Worm (Caenorhabditis elegans): Measurements from ENCODE around the gene spc-1.

The spc-1 gene

ce11 chrX:3089894-3090414 lies 36.9 kb downstream of the spc-1 start (continued):
- peak; percentile 21 for TF ChIP-seq ztf-4 (tag; optimal IDR thresholded peaks at IDR 0.05)
- TF ChIP-seq nhr-10 (tag; optimal IDR thresholded peaks at IDR 0.05), result no peak
- TF ChIP-seq nhr-77 (tag; optimal IDR thresholded peaks at IDR 0.05), result no peak
- TF ChIP-seq snpc-4 (tag; optimal IDR thresholded peaks at IDR 0.05), result no peak
- peak; percentile 34 for TF ChIP-seq nhr-25 (tag; optimal IDR thresholded peaks at IDR 0.05)
- TF ChIP-seq lin-11 (tag; optimal IDR thresholded peaks at IDR 0.05), result peak; percentile 22
- no peak for TF ChIP-seq ZK546.5 (tag; optimal IDR thresholded peaks at IDR 0.05)
- TF ChIP-seq nhr-12 (tag; optimal IDR thresholded peaks at IDR 0.05), result no peak
- TF ChIP-seq blmp-1 (tag; optimal IDR thresholded peaks at IDR 0.05; ENCODE audit: insufficient read depth), result peak; percentile 63
- peak; percentile 72 for TF ChIP-seq C34F6.9 (tag; optimal IDR thresholded peaks at IDR 0.05)
- no peak for TF ChIP-seq unc-55 (GFP tag; optimal IDR thresholded peaks at IDR 0.05)
- TF ChIP-seq ceh-82 (tag; optimal IDR thresholded peaks at IDR 0.05), result no peak
- TF ChIP-seq F13H6.1 (tag; optimal IDR thresholded peaks at IDR 0.05), result peak; percentile 59
- no peak for TF ChIP-seq Y55F3AM.14 (GFP tag; optimal IDR thresholded peaks at IDR 0.05)
- TF ChIP-seq nhr-21 (tag; optimal IDR thresholded peaks at IDR 0.05), result peak; percentile 12
- TF ChIP-seq fos-1 (tag; optimal IDR thresholded peaks at IDR 0.05), result peak; percentile 86
- no peak for TF ChIP-seq lin-39 (tag; optimal IDR thresholded peaks at IDR 0.05)

ce11 chrX:3089423-3089822 lies 37.5 kb downstream of the spc-1 start, which contains the start of gene pccb-1:
TSS of gene pccb-1 (plus strand) at chrX:3089549.
- TF ChIP-seq mdl-1 (tag; optimal IDR thresholded peaks at IDR 0.05), result no peak
- no peak for TF ChIP-seq fos-1 (tag; optimal IDR thresholded peaks at IDR 0.05)
- TF ChIP-seq zag-1 (tag; optimal IDR thresholded peaks at IDR 0.05), result no peak
- no peak for TF ChIP-seq elt-1 (tag; optimal IDR thresholded peaks at IDR 0.05)
- no peak for TF ChIP-seq nhr-21 (tag; optimal IDR thresholded peaks at IDR 0.05)
- TF ChIP-seq nhr-77 (tag; optimal IDR thresholded peaks at IDR 0.05), result no peak
- no peak for TF ChIP-seq nhr-12 (tag; optimal IDR thresholded peaks at IDR 0.05)
- no peak for TF ChIP-seq dmd-4 (tag; optimal IDR thresholded peaks at IDR 0.05)
- TF ChIP-seq nhr-25 (tag; optimal IDR thresholded peaks at IDR 0.05), result no peak
- TF ChIP-seq lsy-2 (tag; optimal IDR thresholded peaks at IDR 0.05), result no peak
- no peak for TF ChIP-seq R02D3.7 (tag; optimal IDR thresholded peaks at IDR 0.05)

- TF ChIP-seq egl-27 (tag; optimal IDR thresholded peaks at IDR 0.05), result no peak
- TF ChIP-seq unc-39 (tag; optimal IDR thresholded peaks at IDR 0.05), result no peak
- no peak for TF ChIP-seq lsy-2 (tag; optimal IDR thresholded peaks at IDR 0.05)
These were observed 39.2 kb downstream of the spc-1 start for ce11 chrX:3087647-3088046.

ce11 chrX:3087245-3087644 lies 39.6 kb downstream of the spc-1 start, which contains the start of gene F52E4.5:
TSS of gene F52E4.5 (minus strand) at chrX:3087345.
- TF ChIP-seq gmeb-1 (tag; optimal IDR thresholded peaks at IDR 0.05), result no peak
- TF ChIP-seq nhr-77 (tag; optimal IDR thresholded peaks at IDR 0.05), result no peak
- TF ChIP-seq ceh-16 (tag; optimal IDR thresholded peaks at IDR 0.05), result no peak
- no peak for TF ChIP-seq ztf-11 (tag; optimal IDR thresholded peaks at IDR 0.05)
- no peak for TF ChIP-seq mdl-1 (tag; optimal IDR thresholded peaks at IDR 0.05)
- no peak for TF ChIP-seq nhr-11 (tag; optimal IDR thresholded peaks at IDR 0.05)
- no peak for TF ChIP-seq unc-62 (GFP tag; optimal IDR thresholded peaks at IDR 0.05)
- TF ChIP-seq nhr-12 (tag; optimal IDR thresholded peaks at IDR 0.05), result no peak
- TF ChIP-seq unc-55 (GFP tag; optimal IDR thresholded peaks at IDR 0.05), result no peak
- TF ChIP-seq nhr-6 (tag; optimal IDR thresholded peaks at IDR 0.05), result no peak
- no peak for TF ChIP-seq zag-1 (tag; optimal IDR thresholded peaks at IDR 0.05)
- no peak for TF ChIP-seq blmp-1 (tag; optimal IDR thresholded peaks at IDR 0.05; ENCODE audit: insufficient read depth)
- TF ChIP-seq alr-1 (tag; optimal IDR thresholded peaks at IDR 0.05), result no peak
- no peak for TF ChIP-seq mbf-1 (tag; optimal IDR thresholded peaks at IDR 0.05)

ce11 chrX:3080825-3081224 lies 46.1 kb downstream of the spc-1 start, which contains the start of gene twk-16:
TSS of gene twk-16 (plus strand) at chrX:3081125.
- TF ChIP-seq crh-2 (tag; optimal IDR thresholded peaks at IDR 0.05) (no peak), elt-3 (tag; optimal IDR thresholded peaks at IDR 0.05) (no peak), nhr-10 (tag; optimal IDR thresholded peaks at IDR 0.05) (no peak), unc-39 (tag; optimal IDR thresholded peaks at IDR 0.05) (no peak), nhr-237 (tag; optimal IDR thresholded peaks at IDR 0.05) (no peak), gmeb-1 (tag; optimal IDR thresholded peaks at IDR 0.05) (no peak), mbf-1 (tag; optimal IDR thresholded peaks at IDR 0.05) (no peak), lin-11 (tag; optimal IDR thresholded peaks at IDR 0.05) (no peak), aly-2 (tag; optimal IDR thresholded peaks at IDR 0.05) (no peak), unc-62 (GFP tag; optimal IDR thresholded peaks at IDR 0.05) (no peak), lsy-2 (tag; optimal IDR thresholded peaks at IDR 0.05) (no peak), F13H6.1 (tag; optimal IDR thresholded peaks at IDR 0.05) (no peak), C34F6.9 (tag; optimal IDR thresholded peaks at IDR 0.05) (no peak), ceh-16 (tag; optimal IDR thresholded peaks at IDR 0.05) (no peak), mdl-1 (tag; optimal IDR thresholded peaks at IDR 0.05) (no peak), unc-55 (GFP tag; optimal IDR thresholded peaks at IDR 0.05) (no peak), R02D3.7 (tag; optimal IDR thresholded peaks at IDR 0.05) (no peak)

All from whole organism, L2 larva.